Worm (Caenorhabditis elegans) whole organism, young adult: ENCODE data around the gene srh-216.

Experiments
- Y67H2A.10 ChIP-seq: fragments of 200-800 bp; sonication (Bioruptor generic); conservative IDR thresholded peaks from 2 replicates; pipeline ENCODE4 v1.3.6; 2022; ENCODE audit warnings: missing genetic modification reagents, missing genetic modification characterization, missing compliant biosample characterization
- fkh-3 ChIP-seq: sonication (generic microtip); optimal IDR thresholded peaks from 2 replicates; lab custom pipeline; 2016; ENCODE audit warnings: mild to moderate bottlenecking, missing genetic modification characterization, missing compliant biosample characterization
- gei-17 ChIP-seq: fragments of 200-800 bp; sonication (Bioruptor generic); optimal IDR thresholded peaks from 2 replicates; lab custom pipeline; 2018; ENCODE audit warnings: mild to moderate bottlenecking, missing genetic modification characterization, missing compliant biosample characterization

DNA sequence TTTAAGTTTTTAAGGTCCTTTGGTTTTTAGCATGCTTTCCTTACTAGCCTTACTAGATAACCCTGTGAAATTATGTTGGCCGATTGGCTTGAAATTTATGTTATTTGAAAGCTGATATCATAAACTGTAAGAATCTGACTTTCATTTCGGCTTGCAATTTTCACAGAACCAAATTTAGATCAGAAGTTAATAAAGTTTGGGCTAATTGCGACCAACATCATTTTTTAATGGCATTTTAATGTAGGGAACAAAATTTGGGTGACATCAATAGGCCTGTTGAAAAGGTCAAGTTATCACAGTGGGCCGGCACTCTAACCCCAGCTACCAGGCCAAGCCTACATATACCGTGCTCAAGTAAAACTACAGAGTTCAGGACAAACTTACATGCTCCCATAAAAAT, 3.9 kb upstream of the srh-216 start:
- TF ChIP-seq fkh-3 (no peak), Y67H2A.10 (GFP tag; lab: Robert Waterston, UW) (no peak), gei-17 (GFP tag; lab: Kevin White, UChicago) (no peak)
